Fruit fly (Drosophila melanogaster) whole organism, embryonic: ENCODE results near the gene CG14300.

ENCODE experiments used
- Asciz ChIP-seq: fragments of 200-800 bp; sonication (Bioruptor generic); optimal IDR thresholded peaks from 2 replicates; lab custom pipeline; 2017; ENCODE audit warnings: missing biosample characterization, mild to moderate bottlenecking, missing genetic modification characterization, missing genetic modification reagents
- Bgb ChIP-seq: fragments of 200-800 bp; sonication (Bioruptor generic); IDR thresholded peaks from 2 replicates; pipeline ENCODE4 v1.3.6; 2022; ENCODE audit warnings: missing biosample characterization, missing genetic modification characterization; ENCODE audit not compliant: partially characterized antibody
- CG12942 ChIP-seq: fragments of 200-800 bp; sonication (Bioruptor generic); optimal IDR thresholded peaks from 3 replicates; lab custom pipeline; 2016; ENCODE audit warnings: missing biosample characterization, missing genetic modification characterization
- CG14860 ChIP-seq: fragments of 200-800 bp; sonication (Bioruptor generic); IDR thresholded peaks from 3 replicates; pipeline ENCODE4 v1.3.6; 2022; ENCODE audit warnings: missing biosample characterization, missing genetic modification characterization; ENCODE audit not compliant: partially characterized antibody
- CG17612 ChIP-seq: fragments of 200-800 bp; sonication (Bioruptor generic); IDR thresholded peaks from 2 replicates; pipeline ENCODE4 v1.3.6; 2022; ENCODE audit warnings: missing biosample characterization, missing genetic modification characterization
- CG31224 ChIP-seq: fragments of 200-800 bp; sonication (Bioruptor generic); IDR thresholded peaks from 2 replicates; pipeline ENCODE4 v1.3.6; 2022; ENCODE audit warnings: missing biosample characterization, missing genetic modification characterization
- CG3163 ChIP-seq: fragments of 200-800 bp; sonication (Bioruptor generic); optimal IDR thresholded peaks from 3 replicates; lab custom pipeline; 2016; ENCODE audit warnings: missing biosample characterization, missing genetic modification characterization
- CG4854 ChIP-seq: fragments of 200-800 bp; sonication (Bioruptor generic); optimal IDR thresholded peaks from 2 replicates; lab custom pipeline; 2016; ENCODE audit warnings: missing biosample characterization, missing genetic modification characterization, inconsistent platforms
- CG6272 ChIP-seq: fragments of 200-800 bp; sonication (Bioruptor generic); IDR thresholded peaks from 2 replicates; pipeline ENCODE4 v1.3.6; 2022; ENCODE audit warnings: missing biosample characterization, missing genetic modification characterization
- CG7928 ChIP-seq: fragments of 200-800 bp; sonication (Bioruptor generic); optimal IDR thresholded peaks from 2 replicates; lab custom pipeline; 2017; ENCODE audit warnings: missing biosample characterization, mild to moderate bottlenecking, missing genetic modification characterization
- CG8478 ChIP-seq: fragments of >200 bp; optimal IDR thresholded peaks from 2 replicates; lab custom pipeline; 2018
- CG8765 ChIP-seq: fragments of 200-800 bp; sonication (Bioruptor generic); IDR thresholded peaks from 2 replicates; pipeline ENCODE4 v1.3.6; 2022; ENCODE audit warnings: missing biosample characterization, missing genetic modification characterization
- CG9437 ChIP-seq: fragments of 200-800 bp; sonication (Bioruptor generic); optimal IDR thresholded peaks from 2 replicates; lab custom pipeline; 2018; ENCODE audit warnings: missing biosample characterization, mild to moderate bottlenecking, missing genetic modification characterization
- CG9797 ChIP-seq: fragments of 200-800 bp; sonication (Bioruptor generic); optimal IDR thresholded peaks from 3 replicates; lab custom pipeline; 2018; ENCODE audit warnings: missing biosample characterization, mild to moderate bottlenecking, missing genetic modification characterization
- CoRest ChIP-seq: fragments of 200-800 bp; sonication (Bioruptor generic); optimal IDR thresholded peaks from 3 replicates; lab custom pipeline; 2018; ENCODE audit warnings: missing biosample characterization, mild to moderate bottlenecking, missing genetic modification characterization, moderate library complexity
- Deaf1 ChIP-seq: fragments of 200-800 bp; optimal IDR thresholded peaks from 3 replicates; lab custom pipeline; 2019; ENCODE audit warnings: missing biosample characterization, mild to moderate bottlenecking, missing genetic modification characterization, moderate library complexity
- Dfd ChIP-seq, 2 experiments: fragments of >200 bp; optimal IDR thresholded peaks; 2 replicates each; lab custom pipeline; 2017; ENCODE audit warnings: missing biosample characterization in 2 of 2, missing genetic modification characterization in 2 of 2
- Dp ChIP-seq: fragments of 200-800 bp; sonication (Bioruptor generic); optimal IDR thresholded peaks from 2 replicates; lab custom pipeline; 2018; ENCODE audit warnings: missing biosample characterization, mild to moderate bottlenecking, missing genetic modification characterization, moderate library complexity
- Drgx ChIP-seq: fragments of 200-800 bp; sonication (Bioruptor generic); IDR thresholded peaks from 2 replicates; pipeline ENCODE4 v1.3.6; 2022; ENCODE audit warnings: missing biosample characterization, missing genetic modification characterization
- E2f2 ChIP-seq: fragments of 200-800 bp; sonication (Bioruptor generic); IDR thresholded peaks from 2 replicates; pipeline ENCODE4 v1.3.6; 2022; ENCODE audit warnings: missing biosample characterization, missing genetic modification characterization
- Fer2 ChIP-seq: fragments of 200-800 bp; sonication (Bioruptor generic); optimal IDR thresholded peaks from 2 replicates; lab custom pipeline; 2018; ENCODE audit warnings: missing biosample characterization, mild to moderate bottlenecking, missing genetic modification characterization, moderate library complexity
- Gsc ChIP-seq: fragments of 200-800 bp; sonication (Bioruptor generic); IDR thresholded peaks from 2 replicates; pipeline ENCODE4 v1.3.6; 2022; ENCODE audit warnings: missing biosample characterization, missing genetic modification characterization
- Gug ChIP-seq: fragments of 200-800 bp; sonication (Bioruptor generic); IDR thresholded peaks from 4 replicates; pipeline ENCODE4 v1.3.6; 2022; ENCODE audit warnings: missing biosample characterization, missing genetic modification characterization
- HLH4C ChIP-seq: fragments of 200-800 bp; sonication (Bioruptor generic); IDR thresholded peaks from 3 replicates; pipeline ENCODE4 v1.3.6; 2022; ENCODE audit warnings: missing biosample characterization, missing genetic modification characterization; ENCODE audit not compliant: partially characterized antibody
- Med ChIP-seq: fragments of 200-800 bp; sonication (Bioruptor generic); peaks from one replicate; lab custom pipeline; 2016; ENCODE audit warnings: missing biosample characterization, missing genetic modification characterization, mild to moderate bottlenecking, inconsistent platforms, moderate library complexity
- NC2β ChIP-seq: fragments of 200-800 bp; sonication (Bioruptor generic); optimal IDR thresholded peaks from 2 replicates; lab custom pipeline; 2016; ENCODE audit warnings: missing biosample characterization, missing genetic modification characterization
- Nf-YC ChIP-seq: fragments of 200-800 bp; optimal IDR thresholded peaks from 3 replicates; lab custom pipeline; 2019; ENCODE audit warnings: missing biosample characterization, mild to moderate bottlenecking, missing genetic modification characterization, moderate library complexity
- Pdp1 ChIP-seq, 2 experiments: fragments of 200-800 bp; sonication (Bioruptor generic); optimal IDR thresholded peaks; 3 replicates each; lab custom pipeline; 2016; ENCODE audit warnings: missing biosample characterization in 2 of 2, missing genetic modification characterization in 2 of 2, mild to moderate bottlenecking in 1 of 2, moderate library complexity in 1 of 2
- amos ChIP-seq: fragments of 200-800 bp; sonication (Bioruptor generic); IDR thresholded peaks from 2 replicates; pipeline ENCODE4 v1.3.6; 2022; ENCODE audit warnings: missing biosample characterization, missing genetic modification characterization; ENCODE audit not compliant: partially characterized antibody
- chinmo ChIP-seq: fragments of 200-800 bp; sonication (Bioruptor generic); IDR thresholded peaks from 4 replicates; pipeline ENCODE4 v1.3.6; 2022; ENCODE audit warnings: missing biosample characterization, missing genetic modification characterization; ENCODE audit not compliant: partially characterized antibody
- chm ChIP-seq: fragments of 200-800 bp; sonication (Bioruptor generic); IDR thresholded peaks from 2 replicates; pipeline ENCODE4 v1.3.6; 2022; ENCODE audit warnings: missing biosample characterization, missing genetic modification characterization
- ewg ChIP-seq: fragments of 200-800 bp; sonication (Bioruptor generic); optimal IDR thresholded peaks from 3 replicates; lab custom pipeline; 2017; ENCODE audit warnings: mild to moderate bottlenecking, missing biosample characterization, missing genetic modification reagents, missing genetic modification characterization
- grau ChIP-seq: fragments of 200-800 bp; optimal IDR thresholded peaks from 3 replicates; lab custom pipeline; 2019; ENCODE audit warnings: missing biosample characterization, mild to moderate bottlenecking, missing genetic modification characterization, moderate library complexity
- jing ChIP-seq: fragments of 200-800 bp; sonication (Bioruptor generic); optimal IDR thresholded peaks from 2 replicates; lab custom pipeline; 2018; ENCODE audit warnings: missing biosample characterization, mild to moderate bottlenecking, missing genetic modification characterization
- nerfin-1 ChIP-seq: fragments of 200-800 bp; sonication (Bioruptor generic); optimal IDR thresholded peaks from 3 replicates; lab custom pipeline; 2019; ENCODE audit warnings: missing biosample characterization, mild to moderate bottlenecking, missing genetic modification characterization, moderate library complexity
- nmo ChIP-seq: fragments of 200-800 bp; sonication (Bioruptor generic); optimal IDR thresholded peaks from 2 replicates; lab custom pipeline; 2018; ENCODE audit warnings: missing biosample characterization, mild to moderate bottlenecking, missing genetic modification characterization, moderate library complexity
- pita ChIP-seq: fragments of 200-800 bp; sonication (Bioruptor generic); optimal IDR thresholded peaks from 2 replicates; lab custom pipeline; 2017; ENCODE audit warnings: missing biosample characterization, mild to moderate bottlenecking, missing genetic modification characterization
- psq ChIP-seq: fragments of 200-800 bp; sonication (Bioruptor generic); optimal IDR thresholded peaks from 2 replicates; lab custom pipeline; 2017; ENCODE audit warnings: missing biosample characterization, missing genetic modification characterization
- row ChIP-seq: fragments of 200-800 bp; sonication (Bioruptor generic); IDR thresholded peaks from 3 replicates; pipeline ENCODE4 v1.3.6; 2022; ENCODE audit warnings: missing biosample characterization, missing genetic modification characterization
- sc ChIP-seq, 3 experiments: fragments of >200 bp in 2 of 3; fragments of 200-800 bp in 1 of 3; sonication (Bioruptor generic) in 1 of 3; optimal IDR thresholded peaks; 2 replicates in 2 of 3; 3 replicates in 1 of 3; lab custom pipeline; 2017; ENCODE audit warnings: mild to moderate bottlenecking in 1 of 3, missing biosample characterization in 1 of 3, missing genetic modification characterization in 1 of 3, missing genetic modification reagents in 1 of 3
- seq ChIP-seq: fragments of 200-800 bp; sonication (Bioruptor generic); IDR thresholded peaks from 2 replicates; pipeline ENCODE4 v1.3.6; 2022; ENCODE audit warnings: missing biosample characterization, missing genetic modification characterization
- sima ChIP-seq: fragments of 200-800 bp; sonication (Bioruptor generic); optimal IDR thresholded peaks from 2 replicates; lab custom pipeline; 2016; ENCODE audit warnings: missing biosample characterization, missing genetic modification characterization
- tin ChIP-seq: fragments of 200-800 bp; sonication (Bioruptor generic); optimal IDR thresholded peaks from 3 replicates; lab custom pipeline; 2016; ENCODE audit warnings: missing biosample characterization, missing genetic modification characterization
- tio ChIP-seq: fragments of 200-800 bp; sonication (Bioruptor generic); optimal IDR thresholded peaks from 2 replicates; lab custom pipeline; 2017; ENCODE audit warnings: missing biosample characterization, missing genetic modification characterization, inconsistent platforms
- trem ChIP-seq: fragments of 200-800 bp; optimal IDR thresholded peaks from 3 replicates; lab custom pipeline; 2019; ENCODE audit warnings: missing biosample characterization, mild to moderate bottlenecking, missing genetic modification characterization, moderate library complexity

Gene CG14300

dm6 chr3R:18692619-18693018 is 892 bp downstream of the CG14300 start, which contains the start of gene Muc91C (continued):
- TF ChIP-seq CG4854 (no peak), sima (GFP tag; lab: Kevin White, UChicago) (no peak)

dm6 chr3R:18681054-18681453 is 12.5 kb downstream of the CG14300 start:
- TF ChIP-seq CG8478, result peak; percentile 12
- TF ChIP-seq CG3163, result no peak
- no peak for TF ChIP-seq trem (tag; lab: Kevin White, UChicago)
- TF ChIP-seq chinmo (GFP tag; lab: Robert Waterston, UW), result 0 out of 4 replicates have a peak, but pooled peaks have one; percentile 38
- TF ChIP-seq Med (GFP tag; lab: Kevin White, UChicago), result peak; percentile 73
- 0 out of 2 replicates have a peak, but pooled peaks have one; percentile 14 for TF ChIP-seq CG31224
- peak; percentile 51 for TF ChIP-seq E2f2 (GFP tag; lab: Robert Waterston, UW)
- TF ChIP-seq ewg (GFP tag; lab: Kevin White, UChicago), result peak; percentile 26
- no peak for TF ChIP-seq jing (GFP tag; lab: Kevin White, UChicago)
- TF ChIP-seq chm (GFP tag; lab: Robert Waterston, UW), result no peak
- TF ChIP-seq row (GFP tag; lab: Robert Waterston, UW), result no peak
- no peak for TF ChIP-seq Bgb (GFP tag; lab: Robert Waterston, UW)
- TF ChIP-seq CG17612 (GFP tag; lab: Robert Waterston, UW), result no peak
- TF ChIP-seq Dp (GFP tag; lab: Kevin White, UChicago), result peak; percentile 2
- TF ChIP-seq, all 482 proteins: peak for 7

- no peak for TF ChIP-seq seq (GFP tag; lab: Robert Waterston, UW)
- TF ChIP-seq Nf-YC, result peak; percentile 47
- peak; percentile 86 for TF ChIP-seq Deaf1
- TF ChIP-seq CG7928, result no peak
- peak; percentile 68 for TF ChIP-seq nerfin-1 (tag; lab: Kevin White, UChicago)
- TF ChIP-seq Drgx (GFP tag; lab: Robert Waterston, UW), result 0 out of 2 replicates have a peak, but pooled peaks have one; percentile 6
- TF ChIP-seq ewg (GFP tag; lab: Kevin White, UChicago), result peak; percentile 15
- TF ChIP-seq, all 482 proteins: peak for 5
Observed at dm6 chr3R:18680332-18680731, 13.2 kb downstream of the CG14300 start, which contains the start of the genes CG46318 and ChT. Gene CG46318 (plus strand): TSS chr3R:18680604. Gene ChT (plus strand): TSS chr3R:18680604.

- TF ChIP-seq psq (GFP tag; lab: Kevin White, UChicago), result no peak
- peak; percentile 59 for TF ChIP-seq CG9797
- no peak for TF ChIP-seq CG3163
- TF ChIP-seq pita (GFP tag; lab: Kevin White, UChicago), result no peak
- no peak for TF ChIP-seq Gug (GFP tag; lab: Robert Waterston, UW)
- TF ChIP-seq Dfd (GFP tag; optimal IDR thresholded peaks at IDR 0.05; lab: Kevin White, UChicago), result no peak
- no peak for TF ChIP-seq amos (GFP tag; lab: Robert Waterston, UW)
- TF ChIP-seq Pdp1 (GFP tag; optimal IDR thresholded peaks at IDR 0.05; lab: Kevin White, UChicago), result no peak
- no peak for TF ChIP-seq tio (GFP tag; lab: Kevin White, UChicago)
- TF ChIP-seq CoRest (tag; lab: Kevin White, UChicago), result peak; percentile 44
- no peak for TF ChIP-seq grau
- no peak for TF ChIP-seq Gsc (GFP tag; lab: Robert Waterston, UW)
- TF ChIP-seq CG8765 (GFP tag; lab: Robert Waterston, UW), result no peak
- no peak for TF ChIP-seq CG6272 (GFP tag; lab: Robert Waterston, UW)
- TF ChIP-seq Deaf1, result no peak
- peak; percentile 7 for TF ChIP-seq CG9437
- TF ChIP-seq Fer2, result no peak
- peak; percentile 81 for TF ChIP-seq nmo (GFP tag; lab: Kevin White, UChicago)
- no peak for TF ChIP-seq Drgx (GFP tag; lab: Robert Waterston, UW)
- TF ChIP-seq NC2β (GFP tag; lab: Kevin White, UChicago), result no peak
- TF ChIP-seq tin, result no peak
- TF ChIP-seq sc (optimal IDR thresholded peaks at IDR 0.05; lab: Kevin White, UChicago), result no peak
- TF ChIP-seq sc (GFP tag; optimal IDR thresholded peaks at IDR 0.05; lab: Kevin White, UChicago), result no peak
- no peak for TF ChIP-seq CG14860
- TF ChIP-seq Asciz (GFP tag; lab: Kevin White, UChicago), result no peak
- no peak for TF ChIP-seq CG12942 (GFP tag; lab: Kevin White, UChicago)
- no peak for TF ChIP-seq HLH4C (GFP tag; lab: Robert Waterston, UW)
Observed at dm6 chr3R:18677500-18677940, 16.0 kb downstream of the CG14300 start, which contains the start of the genes dind and CG7706. Gene dind (minus strand): TSS chr3R:18677539. Gene CG7706 (plus strand): TSS chr3R:18677818.
